Fruit fly (Drosophila melanogaster) whole organism, embryonic: ENCODE data around the gene CG43931.

Source experiments
- CG4282 ChIP-seq: fragments of 200-800 bp; sonication (Bioruptor generic); optimal IDR thresholded peaks from 2 replicates; lab custom pipeline; 2016; ENCODE audit warnings: missing biosample characterization, missing genetic modification characterization
- CG7271 ChIP-seq: fragments of 200-800 bp; sonication (Bioruptor generic); optimal IDR thresholded peaks from 2 replicates; lab custom pipeline; 2018; ENCODE audit warnings: missing biosample characterization, mild to moderate bottlenecking, missing genetic modification characterization, moderate library complexity
- Lpt ChIP-seq: fragments of >200 bp; optimal IDR thresholded peaks from 2 replicates; lab custom pipeline; 2018; ENCODE audit warnings: missing biosample characterization, missing genetic modification characterization
- chif ChIP-seq, 2 experiments: fragments of 200-800 bp; sonication (Bioruptor generic); optimal IDR thresholded peaks; 3 replicates each; lab custom pipeline; 2016; ENCODE audit warnings: missing biosample characterization in 2 of 2, missing genetic modification characterization in 2 of 2

DNA sequence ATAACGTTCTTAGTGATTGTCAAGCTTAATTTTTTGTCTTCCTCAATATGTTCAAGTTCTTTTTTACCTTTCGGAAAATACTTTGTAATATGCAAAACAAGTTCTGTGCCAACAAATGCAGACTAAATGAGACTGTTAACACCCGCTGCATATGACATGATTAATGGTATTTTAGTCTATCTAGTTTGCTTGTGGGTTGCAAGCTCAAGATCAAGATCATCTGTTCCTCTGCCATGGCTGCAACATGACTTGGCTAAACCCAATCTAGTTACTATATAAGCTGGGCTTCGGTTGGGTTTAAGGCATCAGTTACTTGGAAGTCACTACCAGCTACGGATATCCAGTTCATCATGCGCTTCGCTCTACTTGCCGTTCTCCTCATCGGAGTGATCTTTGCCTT lies 8.1 kb downstream of the CG43931 start, which contains the start of gene CG11458:
- TF ChIP-seq CG7271 (no peak), Lpt (no peak), chif (GFP tag; optimal IDR thresholded peaks at IDR 0.05; lab: Kevin White, UChicago) (no peak), CG4282 (no peak)
